Fruit fly (Drosophila melanogaster) whole organism, embryonic: Measurements from ENCODE around the gene CG3862.
A peak's percentile ranks its signal among the peaks of the same experiment; 100 is the strongest.

Experiments
- Ada2b ChIP-seq: fragments of 200-800 bp; sonication (Bioruptor generic); IDR thresholded peaks from 2 replicates; pipeline ENCODE4 v1.3.6; 2022; ENCODE audit warnings: missing biosample characterization, missing genetic modification characterization
- Atf-2 ChIP-seq: fragments of 200-800 bp; sonication (Bioruptor generic); optimal IDR thresholded peaks from 2 replicates; lab custom pipeline; 2016; ENCODE audit warnings: missing biosample characterization, missing genetic modification characterization
- CG10267 ChIP-seq: fragments of 200-800 bp; sonication (Bioruptor generic); optimal IDR thresholded peaks from 2 replicates; lab custom pipeline; 2018; ENCODE audit warnings: missing biosample characterization, mild to moderate bottlenecking, missing genetic modification characterization, moderate library complexity
- CG10274 ChIP-seq: fragments of 200-800 bp; sonication (Bioruptor generic); optimal IDR thresholded peaks from 3 replicates; lab custom pipeline; 2017; ENCODE audit warnings: missing biosample characterization, mild to moderate bottlenecking, missing genetic modification characterization
- CG10462 ChIP-seq: fragments of 200-800 bp; sonication (Bioruptor generic); optimal IDR thresholded peaks from 2 replicates; lab custom pipeline; 2016; ENCODE audit warnings: missing biosample characterization, missing genetic modification characterization
- CG11085 ChIP-seq: fragments of 200-800 bp; sonication (Bioruptor generic); IDR thresholded peaks from 2 replicates; pipeline ENCODE4 v1.3.6; 2022; ENCODE audit warnings: missing biosample characterization, missing genetic modification characterization
- CG11560 ChIP-seq: fragments of 200-800 bp; sonication (Bioruptor generic); IDR thresholded peaks from 3 replicates; pipeline ENCODE4 v1.3.6; 2022; ENCODE audit warnings: missing biosample characterization, missing genetic modification characterization
- CG12219 ChIP-seq: fragments of 200-800 bp; sonication (Bioruptor generic); optimal IDR thresholded peaks from 3 replicates; lab custom pipeline; 2018; ENCODE audit warnings: missing biosample characterization, mild to moderate bottlenecking, missing genetic modification characterization
- CG1233 ChIP-seq: fragments of 200-800 bp; sonication (Bioruptor generic); optimal IDR thresholded peaks from 4 replicates; lab custom pipeline; 2018; ENCODE audit warnings: missing biosample characterization, mild to moderate bottlenecking, missing genetic modification characterization
- CG14050 ChIP-seq: fragments of 200-800 bp; sonication (Bioruptor generic); IDR thresholded peaks from 3 replicates; pipeline ENCODE4 v1.3.6; 2022; ENCODE audit warnings: missing biosample characterization, missing genetic modification characterization
- CG15073 ChIP-seq: fragments of 200-800 bp; sonication (Bioruptor generic); optimal IDR thresholded peaks from 2 replicates; lab custom pipeline; 2016; ENCODE audit warnings: missing biosample characterization, missing genetic modification characterization
- CG15514 ChIP-seq: fragments of 200-800 bp; sonication (Bioruptor generic); optimal IDR thresholded peaks from 3 replicates; lab custom pipeline; 2017; ENCODE audit warnings: missing biosample characterization, missing genetic modification characterization, mild to moderate bottlenecking, moderate library complexity, missing genetic modification reagents
- CG15601 ChIP-seq: fragments of 200-800 bp; sonication (Bioruptor generic); optimal IDR thresholded peaks from 3 replicates; lab custom pipeline; 2019; ENCODE audit warnings: missing biosample characterization, mild to moderate bottlenecking, missing genetic modification characterization, moderate library complexity
- CG17328 ChIP-seq: fragments of 200-800 bp; sonication (Bioruptor generic); IDR thresholded peaks from 2 replicates; pipeline ENCODE4 v1.3.6; 2022; ENCODE audit warnings: missing biosample characterization, missing genetic modification characterization
- CG32767 ChIP-seq: fragments of 200-800 bp; sonication (Bioruptor generic); IDR thresholded peaks from 2 replicates; pipeline ENCODE4 v1.3.6; 2022; ENCODE audit warnings: missing biosample characterization, missing genetic modification characterization
- CG4854 ChIP-seq: fragments of 200-800 bp; sonication (Bioruptor generic); optimal IDR thresholded peaks from 2 replicates; lab custom pipeline; 2016; ENCODE audit warnings: missing biosample characterization, missing genetic modification characterization, inconsistent platforms
- CG6791 ChIP-seq: fragments of 200-800 bp; sonication (Bioruptor generic); IDR thresholded peaks from 3 replicates; pipeline ENCODE4 v1.3.6; 2022; ENCODE audit warnings: missing biosample characterization, missing genetic modification characterization; ENCODE audit not compliant: partially characterized antibody
- CG7271 ChIP-seq: fragments of 200-800 bp; sonication (Bioruptor generic); optimal IDR thresholded peaks from 2 replicates; lab custom pipeline; 2018; ENCODE audit warnings: missing biosample characterization, mild to moderate bottlenecking, missing genetic modification characterization, moderate library complexity
- CG7556 ChIP-seq: fragments of 200-800 bp; sonication (Bioruptor generic); optimal IDR thresholded peaks from 2 replicates; lab custom pipeline; 2017; ENCODE audit warnings: missing biosample characterization, mild to moderate bottlenecking, missing genetic modification characterization
- CG7786 ChIP-seq: fragments of 200-800 bp; sonication (Bioruptor generic); optimal IDR thresholded peaks from 2 replicates; lab custom pipeline; 2016; ENCODE audit warnings: missing biosample characterization, missing genetic modification characterization
- CG8944 ChIP-seq: fragments of 200-800 bp; sonication (Bioruptor generic); optimal IDR thresholded peaks from 3 replicates; lab custom pipeline; 2016; ENCODE audit warnings: missing biosample characterization, missing genetic modification characterization
- CG9215 ChIP-seq: fragments of 200-800 bp; sonication (Bioruptor generic); IDR thresholded peaks from 2 replicates; pipeline ENCODE4 v1.3.6; 2022; ENCODE audit warnings: missing biosample characterization, missing genetic modification characterization
- E2f1 ChIP-seq: fragments of 200-800 bp; sonication (Bioruptor generic); IDR thresholded peaks from 2 replicates; pipeline ENCODE4 v1.3.6; 2022; ENCODE audit warnings: missing biosample characterization, missing genetic modification characterization
- E2f2 ChIP-seq: fragments of 200-800 bp; sonication (Bioruptor generic); IDR thresholded peaks from 2 replicates; pipeline ENCODE4 v1.3.6; 2022; ENCODE audit warnings: missing biosample characterization, missing genetic modification characterization
- Fer3 ChIP-seq: fragments of 200-800 bp; sonication (Bioruptor generic); optimal IDR thresholded peaks from 2 replicates; lab custom pipeline; 2018; ENCODE audit warnings: missing biosample characterization, mild to moderate bottlenecking, missing genetic modification characterization, moderate library complexity
- H2.0 ChIP-seq: fragments of 200-800 bp; sonication (Bioruptor generic); IDR thresholded peaks from 2 replicates; pipeline ENCODE4 v1.3.6; 2022; ENCODE audit warnings: missing biosample characterization, missing genetic modification characterization
- HLH4C ChIP-seq: fragments of 200-800 bp; sonication (Bioruptor generic); IDR thresholded peaks from 3 replicates; pipeline ENCODE4 v1.3.6; 2022; ENCODE audit warnings: missing biosample characterization, missing genetic modification characterization; ENCODE audit not compliant: partially characterized antibody
- NFAT ChIP-seq: fragments of 200-800 bp; sonication (Bioruptor generic); IDR thresholded peaks from 2 replicates; pipeline ENCODE4 v1.3.6; 2022; ENCODE audit warnings: missing biosample characterization, missing genetic modification characterization
- NK7.1 ChIP-seq: fragments of 200-800 bp; sonication (Bioruptor generic); optimal IDR thresholded peaks from 3 replicates; lab custom pipeline; 2016; ENCODE audit warnings: missing biosample characterization, missing genetic modification characterization
- Taf1 ChIP-seq: fragments of 200-800 bp; sonication (Bioruptor generic); IDR thresholded peaks from 2 replicates; pipeline ENCODE4 v1.3.6; 2022; ENCODE audit warnings: missing biosample characterization, missing genetic modification characterization
- aop ChIP-seq: fragments of 200-800 bp; sonication (Bioruptor generic); IDR thresholded peaks from 2 replicates; pipeline ENCODE4 v1.3.6; 2022; ENCODE audit warnings: missing biosample characterization, missing genetic modification characterization
- btn ChIP-seq: fragments of 200-800 bp; sonication (Bioruptor generic); optimal IDR thresholded peaks from 2 replicates; lab custom pipeline; 2016; ENCODE audit warnings: missing biosample characterization, missing genetic modification characterization
- chif ChIP-seq, 2 experiments: fragments of 200-800 bp; sonication (Bioruptor generic); optimal IDR thresholded peaks; 3 replicates each; lab custom pipeline; 2016; ENCODE audit warnings: missing biosample characterization in 2 of 2, missing genetic modification characterization in 2 of 2
- chm ChIP-seq: fragments of 200-800 bp; sonication (Bioruptor generic); IDR thresholded peaks from 2 replicates; pipeline ENCODE4 v1.3.6; 2022; ENCODE audit warnings: missing biosample characterization, missing genetic modification characterization
- crp ChIP-seq, 2 experiments: fragments of 200-800 bp; sonication (Bioruptor generic); optimal IDR thresholded peaks; 2 replicates in 1 of 2; 3 replicates in 1 of 2; lab custom pipeline; 2017; ENCODE audit warnings: missing biosample characterization in 2 of 2, missing genetic modification characterization in 2 of 2, mild to moderate bottlenecking in 1 of 2, moderate library complexity in 1 of 2
- dysf ChIP-seq: fragments of 200-800 bp; sonication (Bioruptor generic); IDR thresholded peaks from 3 replicates; pipeline ENCODE4 v1.3.6; 2022; ENCODE audit warnings: missing biosample characterization, missing genetic modification characterization
- ems ChIP-seq: fragments of 200-800 bp; sonication (Bioruptor generic); optimal IDR thresholded peaks from 3 replicates; lab custom pipeline; 2016; ENCODE audit warnings: missing biosample characterization, missing genetic modification characterization
- eyg ChIP-seq: fragments of 200-800 bp; sonication (Bioruptor generic); optimal IDR thresholded peaks from 3 replicates; lab custom pipeline; 2016; ENCODE audit warnings: missing biosample characterization, missing genetic modification characterization
- ftz-f1 ChIP-seq: fragments of 200-800 bp; sonication (Bioruptor generic); optimal IDR thresholded peaks from 2 replicates; lab custom pipeline; 2016; ENCODE audit warnings: missing biosample characterization, missing genetic modification characterization
- gro ChIP-seq: fragments of 200-800 bp; sonication (Bioruptor generic); optimal IDR thresholded peaks from 2 replicates; lab custom pipeline; 2016; ENCODE audit warnings: missing biosample characterization, missing genetic modification characterization
- her ChIP-seq: fragments of 200-800 bp; sonication (Bioruptor generic); optimal IDR thresholded peaks from 2 replicates; lab custom pipeline; 2016; ENCODE audit warnings: missing biosample characterization, missing genetic modification characterization
- hth ChIP-seq: fragments of >200 bp; optimal IDR thresholded peaks from 2 replicates; lab custom pipeline; 2017; ENCODE audit warnings: inconsistent platforms
- jumu ChIP-seq: fragments of 200-800 bp; sonication (Bioruptor generic); optimal IDR thresholded peaks from 3 replicates; lab custom pipeline; 2016; ENCODE audit warnings: missing biosample characterization, missing genetic modification characterization
- psq ChIP-seq: fragments of 200-800 bp; sonication (Bioruptor generic); optimal IDR thresholded peaks from 2 replicates; lab custom pipeline; 2017; ENCODE audit warnings: missing biosample characterization, missing genetic modification characterization
- rib ChIP-seq: fragments of 200-800 bp; sonication (Bioruptor generic); IDR thresholded peaks from 2 replicates; pipeline ENCODE4 v1.3.6; 2022; ENCODE audit warnings: missing biosample characterization, missing genetic modification characterization
- sc ChIP-seq, 3 experiments: fragments of >200 bp in 2 of 3; fragments of 200-800 bp in 1 of 3; sonication (Bioruptor generic) in 1 of 3; optimal IDR thresholded peaks; 2 replicates in 2 of 3; 3 replicates in 1 of 3; lab custom pipeline; 2017; ENCODE audit warnings: mild to moderate bottlenecking in 1 of 3, missing biosample characterization in 1 of 3, missing genetic modification characterization in 1 of 3, missing genetic modification reagents in 1 of 3
- sens-2 ChIP-seq: fragments of 200-800 bp; sonication (Bioruptor generic); IDR thresholded peaks from 2 replicates; pipeline ENCODE4 v1.3.6; 2022; ENCODE audit warnings: missing biosample characterization, missing genetic modification characterization
- sim ChIP-seq: fragments of 200-800 bp; sonication (Bioruptor generic); IDR thresholded peaks from 2 replicates; pipeline ENCODE4 v1.3.6; 2022; ENCODE audit warnings: missing biosample characterization, missing genetic modification characterization
- stc ChIP-seq: fragments of 200-800 bp; sonication (Bioruptor generic); IDR thresholded peaks from 2 replicates; pipeline ENCODE4 v1.3.6; 2022; ENCODE audit warnings: missing biosample characterization, missing genetic modification characterization
- tap ChIP-seq: fragments of 200-800 bp; optimal IDR thresholded peaks from 3 replicates; lab custom pipeline; 2019; ENCODE audit warnings: missing biosample characterization, mild to moderate bottlenecking, missing genetic modification characterization, moderate library complexity
- z ChIP-seq: fragments of 200-800 bp; sonication (Bioruptor generic); IDR thresholded peaks from 3 replicates; pipeline ENCODE4 v1.3.6; 2022; ENCODE audit warnings: missing biosample characterization, missing genetic modification characterization
- zfh1 ChIP-seq: fragments of 200-800 bp; sonication (Bioruptor generic); IDR thresholded peaks from 3 replicates; pipeline ENCODE4 v1.3.6; 2022; ENCODE audit warnings: missing biosample characterization, missing genetic modification characterization

The CG3862 gene

DNA sequence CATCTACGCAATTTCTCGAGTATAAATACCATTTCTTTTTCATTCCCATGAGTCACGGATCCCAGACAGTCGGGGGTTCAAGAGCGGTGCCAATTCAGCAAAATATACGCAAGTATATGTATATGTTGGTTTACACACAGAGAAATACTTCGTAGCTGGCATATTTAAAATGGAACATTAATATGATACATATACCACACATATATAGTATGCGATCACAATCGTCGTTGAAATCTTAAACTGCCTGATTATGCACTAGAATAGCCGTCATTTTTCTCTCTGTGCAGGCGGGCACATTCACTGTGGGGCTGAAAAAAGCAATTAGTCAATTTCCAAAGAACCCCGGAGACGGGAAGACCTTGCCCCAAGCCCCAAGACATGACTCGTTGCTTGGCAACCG lies 16.0 kb upstream of the CG3862 start (continued):
- peak; percentile 35 for TF ChIP-seq CG10462 (GFP tag; lab: Kevin White, UChicago)
- TF ChIP-seq CG15514 (GFP tag; lab: Kevin White, UChicago) = peak; percentile 64
- TF ChIP-seq Atf-2 (GFP tag; lab: Kevin White, UChicago) = peak; percentile 66
- TF ChIP-seq chif (GFP tag; optimal IDR thresholded peaks at IDR 0.05; lab: Kevin White, UChicago) = peak; percentile 57 to 83
- peak; percentile 78 for TF ChIP-seq CG11085 (GFP tag; lab: Robert Waterston, UW)
- peak; percentile 26 for TF ChIP-seq NK7.1 (GFP tag; lab: Kevin White, UChicago)
- TF ChIP-seq Ada2b = peak; percentile 82
- peak; percentile 87 for TF ChIP-seq NFAT (GFP tag; lab: Robert Waterston, UW)
- peak; percentile 17 for TF ChIP-seq eyg
- peak; percentile 61 for TF ChIP-seq stc (GFP tag; lab: Robert Waterston, UW)
- no peak for TF ChIP-seq CG7271 (tag; lab: Kevin White, UChicago)
- peak; percentile 81 for TF ChIP-seq CG7786 (GFP tag; lab: Kevin White, UChicago)
- TF ChIP-seq CG9215 = peak; percentile 80
- TF ChIP-seq chm = peak; percentile 70
- TF ChIP-seq CG14050 (GFP tag; lab: Robert Waterston, UW) = peak; percentile 44; the same call in 2 of the 3 replicates
- peak; percentile 80 for TF ChIP-seq Fer3 (tag; lab: Kevin White, UChicago)
- TF ChIP-seq E2f2 (GFP tag; lab: Robert Waterston, UW) = peak; percentile 61
- no peak for TF ChIP-seq psq
- 0 out of 2 replicates have a peak, but pooled peaks have one; percentile 45 for TF ChIP-seq sens-2 (GFP tag; lab: Robert Waterston, UW)
- TF ChIP-seq jumu (GFP tag; lab: Kevin White, UChicago) = peak; percentile 33
- no peak for TF ChIP-seq aop (GFP tag; lab: Robert Waterston, UW)
- no peak for TF ChIP-seq hth (lab: Kevin White, UChicago)
- TF ChIP-seq sc (optimal IDR thresholded peaks at IDR 0.05; lab: Kevin White, UChicago) = no peak
- TF ChIP-seq sc (GFP tag; optimal IDR thresholded peaks at IDR 0.05; lab: Kevin White, UChicago) = no peak
- TF ChIP-seq her = peak; percentile 10
- peak; percentile 36 for TF ChIP-seq tap
- TF ChIP-seq gro (GFP tag; lab: Kevin White, UChicago) = peak; percentile 87
- peak; percentile 45; the same call in 1 of the 2 replicates for TF ChIP-seq CG32767 (GFP tag; lab: Robert Waterston, UW)
- no peak for TF ChIP-seq HLH4C
- peak; percentile 60 for TF ChIP-seq CG7556
- TF ChIP-seq CG15073 (GFP tag; lab: Kevin White, UChicago) = no peak
- TF ChIP-seq ftz-f1 (GFP tag; lab: Kevin White, UChicago) = peak; percentile 38
- TF ChIP-seq CG17328 (GFP tag; lab: Robert Waterston, UW) = peak; percentile 69
- no peak for TF ChIP-seq CG6791 (GFP tag; lab: Robert Waterston, UW)
- peak; percentile 59; the same call in 1 of the 3 replicates for TF ChIP-seq CG11560 (tag; lab: Robert Waterston, UW)
- peak; percentile 71 for TF ChIP-seq Taf1 (GFP tag; lab: Robert Waterston, UW)
- TF ChIP-seq CG10274 (GFP tag; lab: Kevin White, UChicago) = peak; percentile 55
- peak; percentile 65 for TF ChIP-seq CG8944 (GFP tag; lab: Kevin White, UChicago)
- TF ChIP-seq CG15601 (tag; lab: Kevin White, UChicago) = peak; percentile 2
- TF ChIP-seq dysf (GFP tag; lab: Robert Waterston, UW) = peak; percentile 86
- peak; percentile 86 for TF ChIP-seq rib (GFP tag; lab: Robert Waterston, UW)
- TF ChIP-seq sim (GFP tag; lab: Robert Waterston, UW) = peak; percentile 42; the same call in 1 of the 2 replicates
- TF ChIP-seq CG4854 (GFP tag; lab: Kevin White, UChicago) = peak; percentile 48
- TF ChIP-seq crp (GFP tag; optimal IDR thresholded peaks at IDR 0.05; lab: Kevin White, UChicago) = no peak
- peak; percentile 76 for TF ChIP-seq zfh1
- TF ChIP-seq E2f1 (GFP tag; lab: Robert Waterston, UW) = peak; percentile 79
- peak; percentile 74 for TF ChIP-seq H2.0 (GFP tag; lab: Robert Waterston, UW)
- peak; percentile 51 for TF ChIP-seq ems (GFP tag; lab: Kevin White, UChicago)
- 0 out of 3 replicates have a peak, but pooled peaks have one; percentile 43 for TF ChIP-seq z (GFP tag; lab: Robert Waterston, UW)
- TF ChIP-seq btn (GFP tag; lab: Kevin White, UChicago) = no peak
- TF ChIP-seq CG12219 = peak; percentile 40
- peak; percentile 57 for TF ChIP-seq CG1233 (GFP tag; lab: Kevin White, UChicago)
- TF ChIP-seq CG10267 (tag; lab: Kevin White, UChicago) = peak; percentile 43
